Worm (Caenorhabditis elegans) whole organism, L4 larva: Measurements from ENCODE around the gene cyn-16.

ENCODE experiments used
- F44E2.7 ChIP-seq: fragments of 200-800 bp; sonication (Bioruptor generic); IDR thresholded peaks from 2 replicates; pipeline ENCODE4 v2.1.2; 2022; ENCODE audit warnings: missing genetic modification characterization, missing compliant biosample characterization
- R02D3.7 ChIP-seq: fragments of 150-350 bp; sonication (generic microtip); optimal IDR thresholded peaks from 3 replicates; lab custom pipeline; 2014; ENCODE audit warnings: missing biosample characterization, missing genetic modification characterization
- ama-1 ChIP-seq: fragments of 150-350 bp; optimal IDR thresholded peaks from 2 replicates; lab custom pipeline; 2014; ENCODE audit warnings: inconsistent platforms, mixed read lengths
- daf-19 ChIP-seq: fragments of 200-800 bp; sonication (Bioruptor generic); conservative IDR thresholded peaks from 2 replicates; pipeline ENCODE4 v1.3.6; 2022; ENCODE audit warnings: missing genetic modification characterization, missing compliant biosample characterization
- dmd-9 ChIP-seq: fragments of 200-800 bp; sonication (Bioruptor generic); IDR thresholded peaks from 2 replicates; pipeline ENCODE4 v1.3.6; 2022; ENCODE audit warnings: missing genetic modification reagents, missing genetic modification characterization, missing compliant biosample characterization
- lin-15B ChIP-seq: fragments of 150-350 bp; sonication (generic microtip); optimal IDR thresholded peaks from 3 replicates; lab custom pipeline; 2014; ENCODE audit warnings: missing biosample characterization, missing genetic modification characterization
- lin-39 ChIP-seq: fragments of 150-350 bp; optimal IDR thresholded peaks from 2 replicates; lab custom pipeline; 2014; ENCODE audit warnings: missing biosample characterization, missing genetic modification reagents, missing genetic modification characterization
- lsy-2 ChIP-seq, 2 experiments: fragments of 150-350 bp in 1 of 2; sonication (generic microtip) in 1 of 2; optimal IDR thresholded peaks; 2 replicates each; lab custom pipeline; 2014 to 2017; ENCODE audit warnings: missing biosample characterization in 2 of 2, missing genetic modification characterization in 2 of 2
- nhr-237 ChIP-seq: sonication (generic microtip); optimal IDR thresholded peaks from 2 replicates; lab custom pipeline; 2017; ENCODE audit warnings: missing biosample characterization, missing genetic modification characterization
- nhr-28 ChIP-seq: fragments of 150-350 bp; optimal IDR thresholded peaks from 2 replicates; lab custom pipeline; 2014; ENCODE audit warnings: missing biosample characterization, missing genetic modification characterization
- pqm-1 ChIP-seq: sonication (generic microtip); optimal IDR thresholded peaks from 2 replicates; lab custom pipeline; 2017; ENCODE audit warnings: missing biosample characterization, missing genetic modification characterization
- snpc-4 ChIP-seq: fragments of 150-350 bp; optimal IDR thresholded peaks from 2 replicates; lab custom pipeline; 2014; ENCODE audit warnings: missing biosample characterization, missing genetic modification characterization
- zfp-3 ChIP-seq: fragments of 200-800 bp; sonication (Bioruptor generic); conservative IDR thresholded peaks from 2 replicates; pipeline ENCODE4 v1.3.6; 2022; ENCODE audit warnings: missing genetic modification reagents, missing genetic modification characterization, missing compliant biosample characterization

ce11 chrII:12027697-12028245, 8.8 kb downstream of the cyn-16 start, which contains the start of gene Y17G7B.8:
- no peak for TF ChIP-seq F44E2.7 (GFP tag; lab: Robert Waterston, UW)
- TF ChIP-seq nhr-237 (tag; lab: Kevin White, UChicago): no peak
- TF ChIP-seq R02D3.7 (tag; lab: Kevin White, UChicago): no peak
- TF ChIP-seq nhr-28 (tag; lab: Kevin White, UChicago): peak; percentile 61
- TF ChIP-seq zfp-3 (GFP tag; lab: Robert Waterston, UW): no peak
- no peak for TF ChIP-seq snpc-4 (tag; lab: Kevin White, UChicago)
- TF ChIP-seq dmd-9: no peak
- no peak for TF ChIP-seq daf-19 (GFP tag; lab: Robert Waterston, UW)
- peak; percentile 64 for TF ChIP-seq pqm-1 (tag; lab: Kevin White, UChicago)
- no peak for TF ChIP-seq ama-1
- TF ChIP-seq lsy-2 (tag; optimal IDR thresholded peaks at IDR 0.05; lab: Kevin White, UChicago): no peak
- TF ChIP-seq lin-15B: no peak
- no peak for TF ChIP-seq lin-39 (tag; lab: Kevin White, UChicago)
